Fruit fly (Drosophila melanogaster): ENCODE data around the gene sowah.

Gene sowah

dm6 chr3L:12495312-12495725 lies 77.0 kb downstream of the sowah start (continued):
- TF ChIP-seq vfl (GFP tag; optimal IDR thresholded peaks at IDR 0.05) (no peak), CG12104 (GFP tag; optimal IDR thresholded peaks at IDR 0.05) (peak; percentile 7), CG6683 (GFP tag; optimal IDR thresholded peaks at IDR 0.05) (no peak), CG2120 (GFP tag; optimal IDR thresholded peaks at IDR 0.05) (peak; percentile 32), Mes4 (GFP tag; optimal IDR thresholded peaks at IDR 0.05) (no peak), CG10321 (GFP tag; IDR thresholded peaks at IDR 0.05) (no peak), CG30431 (GFP tag; optimal IDR thresholded peaks at IDR 0.05) (peak; percentile 25), Bgb (GFP tag; IDR thresholded peaks at IDR 0.05; ENCODE audit: partially characterized antibody) (no peak), CG34422 (GFP tag; IDR thresholded peaks at IDR 0.05) (no peak), tin (GFP tag; optimal IDR thresholded peaks at IDR 0.05) (no peak), Hr3 (GFP tag; optimal IDR thresholded peaks at IDR 0.05) (no peak), dati (GFP tag; IDR thresholded peaks at IDR 0.05) (no peak), Usf (GFP tag; optimal IDR thresholded peaks at IDR 0.05) (peak; percentile 34), Awh (GFP tag; IDR thresholded peaks at IDR 0.05) (no peak), CG16779 (GFP tag; IDR thresholded peaks at IDR 0.05) (no peak), dmrt11E (tag; optimal IDR thresholded peaks at IDR 0.05) (peak; percentile 16), Trl (optimal IDR thresholded peaks at IDR 0.05) (no peak), Trl (GFP tag; optimal IDR thresholded peaks at IDR 0.05) (no peak), Drgx (GFP tag; IDR thresholded peaks at IDR 0.05) (peak; percentile 59), Nf-YB (GFP tag; optimal IDR thresholded peaks at IDR 0.05) (peak; percentile 4), ara (GFP tag; IDR thresholded peaks at IDR 0.05) (no peak), Dref (GFP tag; IDR thresholded peaks at IDR 0.05) (no peak), mam (GFP tag; optimal IDR thresholded peaks at IDR 0.05) (peak; percentile 8), dan (GFP tag; IDR thresholded peaks at IDR 0.05) (no peak), Nf-YA (GFP tag; IDR thresholded peaks at IDR 0.05) (no peak), ems (GFP tag; optimal IDR thresholded peaks at IDR 0.05) (no peak), CG1832 (GFP tag; optimal IDR thresholded peaks at IDR 0.05) (no peak), cato (GFP tag; optimal IDR thresholded peaks at IDR 0.05; ENCODE audit: borderline replicate concordance) (no peak), tio (GFP tag; optimal IDR thresholded peaks at IDR 0.05) (peak; percentile 26), D19A (tag; optimal IDR thresholded peaks at IDR 0.05) (peak; percentile 43), fu2 (GFP tag; optimal IDR thresholded peaks at IDR 0.05) (no peak), CG11695 (GFP tag; IDR thresholded peaks at IDR 0.05) (0 out of 3 replicates have a peak, but pooled peaks have one; percentile 27), hth (optimal IDR thresholded peaks at IDR 0.05) (no peak), Hmx (GFP tag; optimal IDR thresholded peaks at IDR 0.05) (no peak), Tbp (GFP tag; optimal IDR thresholded peaks at IDR 0.05) (no peak), CG10959 (GFP tag; IDR thresholded peaks at IDR 0.05) (no peak), CG43689 (GFP tag; IDR thresholded peaks at IDR 0.05) (no peak), CG17829 (tag; optimal IDR thresholded peaks at IDR 0.05) (peak; percentile 46), CG9609 (GFP tag; optimal IDR thresholded peaks at IDR 0.05) (no peak), aop (GFP tag; IDR thresholded peaks at IDR 0.05) (no peak), mld (GFP tag; IDR thresholded peaks at IDR 0.05; ENCODE audit: partially characterized antibody) (no peak), CG5245 (GFP tag; optimal IDR thresholded peaks at IDR 0.05) (no peak), cwo (GFP tag; optimal IDR thresholded peaks at IDR 0.05) (peak; percentile 12), mirr (GFP tag; optimal IDR thresholded peaks at IDR 0.05) (no peak), CG8281 (tag; optimal IDR thresholded peaks at IDR 0.05) (no peak), CG17385 (GFP tag; optimal IDR thresholded peaks at IDR 0.05) (peak; percentile 55), C15 (GFP tag; IDR thresholded peaks at IDR 0.05) (no peak), B-H2 (GFP tag; optimal IDR thresholded peaks at IDR 0.05) (no peak), Ets65A (GFP tag) (peak; percentile 11), unpg (GFP tag; optimal IDR thresholded peaks at IDR 0.05) (peak; percentile 32), run (tag; optimal IDR thresholded peaks at IDR 0.05) (no peak), CG2202 (tag; optimal IDR thresholded peaks at IDR 0.05) (no peak), ato (GFP tag; IDR thresholded peaks at IDR 0.05; ENCODE audit: partially characterized antibody) (no peak)
